Fruit fly (Drosophila melanogaster): Measurements from ENCODE around the gene AMPdeam.

- TF ChIP-seq Mnt (GFP tag; optimal IDR thresholded peaks at IDR 0.05) (peak; percentile 70), CG14711 (tag; optimal IDR thresholded peaks at IDR 0.05) (peak; percentile 44), cic (GFP tag; optimal IDR thresholded peaks at IDR 0.05) (peak; percentile 75), Hr96 (GFP tag; optimal IDR thresholded peaks at IDR 0.05) (peak; percentile 90), CG7101 (tag; optimal IDR thresholded peaks at IDR 0.05) (peak; percentile 75), toe (GFP tag; optimal IDR thresholded peaks at IDR 0.05) (peak; percentile 76), CG33017 (tag; optimal IDR thresholded peaks at IDR 0.05) (peak; percentile 32)
These were observed 63.7 kb downstream of the AMPdeam start, which contains the start of the genes CtsB and amrt for dm6 chrX:13781739-13782502.
